Fruit fly (Drosophila melanogaster): ENCODE data around the gene CG6462.

The CG6462 gene

dm6 chr3L:6036811-6037210 is at the start of gene CG6462:
TSS of gene CG6462 (plus strand) at chr3L:6037111.
- no peak for TF ChIP-seq CG3919 (GFP tag; optimal IDR thresholded peaks at IDR 0.05)
- no peak for TF ChIP-seq CG8119 (GFP tag; IDR thresholded peaks at IDR 0.05)
- TF ChIP-seq CG6276 (GFP tag; optimal IDR thresholded peaks at IDR 0.05): no peak
- no peak for TF ChIP-seq spab (GFP tag; optimal IDR thresholded peaks at IDR 0.05)
- no peak for TF ChIP-seq CG6854 (GFP tag; optimal IDR thresholded peaks at IDR 0.05)
- TF ChIP-seq CG11902 (GFP tag; optimal IDR thresholded peaks at IDR 0.05): no peak
- no peak for TF ChIP-seq CG32006 (GFP tag; optimal IDR thresholded peaks at IDR 0.05)

dm6 chr3L:5987637-5988036 is 49.3 kb upstream of the CG6462 start:
- TF ChIP-seq Eip78C (GFP tag) (peak; percentile 33), svp (GFP tag) (peak; percentile 53), Hr38 (GFP tag; optimal IDR thresholded peaks at IDR 0.05) (no peak)

DNA sequence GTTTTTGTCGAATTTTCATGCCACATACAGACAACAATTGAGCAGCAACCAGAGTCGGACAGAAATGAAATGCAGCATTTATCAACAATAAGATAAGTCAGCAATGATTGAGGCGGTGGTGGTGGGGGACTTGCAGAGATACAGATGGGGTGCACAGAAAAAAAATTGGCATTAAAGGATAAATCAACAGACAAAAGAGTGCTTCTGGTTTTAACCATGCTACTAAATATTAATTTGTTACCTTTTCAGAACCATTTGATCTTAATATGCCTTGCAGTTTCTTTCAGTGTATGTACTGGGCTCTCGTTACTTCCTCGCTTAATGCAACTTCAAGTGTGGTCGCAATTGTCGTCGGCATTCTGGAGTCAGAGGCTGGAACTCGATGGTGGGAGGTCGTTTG is 48.2 kb upstream of the CG6462 start:
- TF ChIP-seq Eip75B (GFP tag; optimal IDR thresholded peaks at IDR 0.05) (peak; percentile 24), CG6854 (GFP tag; optimal IDR thresholded peaks at IDR 0.05) (no peak), net (GFP tag; optimal IDR thresholded peaks at IDR 0.05) (no peak), CG8632 (GFP tag; optimal IDR thresholded peaks at IDR 0.05) (no peak), dsx (GFP tag; optimal IDR thresholded peaks at IDR 0.05; ENCODE audit: poor library complexity, severe bottlenecking) (no peak), Lpt (GFP tag; optimal IDR thresholded peaks at IDR 0.05) (no peak), Sox15 (GFP tag; optimal IDR thresholded peaks at IDR 0.05) (no peak), vri (GFP tag; optimal IDR thresholded peaks at IDR 0.05) (no peak), CG6163 (GFP tag; IDR thresholded peaks at IDR 0.05) (peak; percentile 72), CG8319 (GFP tag; optimal IDR thresholded peaks at IDR 0.05) (peak; percentile 7), CG9139 (GFP tag; optimal IDR thresholded peaks at IDR 0.05) (no peak), Sox14 (GFP tag; optimal IDR thresholded peaks at IDR 0.05) (no peak), CG6792 (GFP tag; optimal IDR thresholded peaks at IDR 0.05) (peak; percentile 38), Eip78C (GFP tag) (peak; percentile 81), CG6808 (GFP tag; optimal IDR thresholded peaks at IDR 0.05) (peak; percentile 23), topi (GFP tag; optimal IDR thresholded peaks at IDR 0.05) (peak; percentile 37), CG11902 (GFP tag; optimal IDR thresholded peaks at IDR 0.05) (peak; percentile 21), CG10631 (GFP tag; optimal IDR thresholded peaks at IDR 0.05) (peak; percentile 48), Hr4 (GFP tag; optimal IDR thresholded peaks at IDR 0.05) (no peak), dac (GFP tag; optimal IDR thresholded peaks at IDR 0.05) (no peak), CG7368 (GFP tag; optimal IDR thresholded peaks at IDR 0.05) (peak; percentile 46), fd59A (GFP tag; optimal IDR thresholded peaks at IDR 0.05) (no peak), spab (GFP tag; optimal IDR thresholded peaks at IDR 0.05) (peak; percentile 45), Gug (GFP tag; IDR thresholded peaks at IDR 0.05) (peak; percentile 14; the same call in 1 of the 2 replicates), CG15336 (GFP tag; IDR thresholded peaks at IDR 0.05) (0 out of 2 replicates have a peak, but pooled peaks have one; percentile 29), fd85E (GFP tag; optimal IDR thresholded peaks at IDR 0.05) (no peak), CG34406 (GFP tag; optimal IDR thresholded peaks at IDR 0.05) (no peak), fkh (GFP tag; optimal IDR thresholded peaks at IDR 0.05) (no peak), CG3919 (GFP tag; optimal IDR thresholded peaks at IDR 0.05) (peak; percentile 45), ss (GFP tag; optimal IDR thresholded peaks at IDR 0.05) (peak; percentile 20 to 49), salr (GFP tag; optimal IDR thresholded peaks at IDR 0.05) (no peak), CG8119 (GFP tag; IDR thresholded peaks at IDR 0.05) (no peak), cyc (GFP tag; optimal IDR thresholded peaks at IDR 0.05) (peak; percentile 47), Blimp-1 (GFP tag; optimal IDR thresholded peaks at IDR 0.05) (no peak), CG31627 (GFP tag; optimal IDR thresholded peaks at IDR 0.05) (no peak), Ets21C (GFP tag; optimal IDR thresholded peaks at IDR 0.05) (no peak), pdm3 (GFP tag; optimal IDR thresholded peaks at IDR 0.05) (peak; percentile 6), esn (GFP tag; optimal IDR thresholded peaks at IDR 0.05) (no peak), CG10669 (GFP tag; optimal IDR thresholded peaks at IDR 0.05) (peak; percentile 42), Sox102F (GFP tag; optimal IDR thresholded peaks at IDR 0.05) (no peak), lz (GFP tag; optimal IDR thresholded peaks at IDR 0.05) (no peak), Hr38 (GFP tag; optimal IDR thresholded peaks at IDR 0.05) (no peak), Met (GFP tag; optimal IDR thresholded peaks at IDR 0.05) (no peak), CG3032 (tag; optimal IDR thresholded peaks at IDR 0.05) (peak; percentile 37), CG11294 (GFP tag; IDR thresholded peaks at IDR 0.05) (no peak)
